Worm (Caenorhabditis elegans): ENCODE results near the gene snr-1.
A peak's percentile ranks its signal among the peaks of the same experiment; 100 is the strongest.

snr-1 gene

ce11 chrIV:17087384-17088099 is at the start of gene snr-1, which contains the start of gene snx-13:
snr-1 (plus strand) TSS chrIV:17088049.
snx-13 (minus strand) TSS chrIV:17087438.
- peak; percentile 70 for TF ChIP-seq ztf-18 (tag; optimal IDR thresholded peaks at IDR 0.05)
- 0 out of 2 replicates have a peak, but pooled peaks have one; percentile 18 for TF ChIP-seq F33H1.4 (GFP tag; IDR thresholded peaks at IDR 0.05)
- TF ChIP-seq Y67H2A.10 (GFP tag; conservative IDR thresholded peaks at IDR 0.05): no peak
- peak; percentile 78 for TF ChIP-seq pbrm-1 (GFP tag; IDR thresholded peaks at IDR 0.05)
- TF ChIP-seq nfya-1 (tag; optimal IDR thresholded peaks at IDR 0.05; ENCODE audit: borderline replicate concordance, insufficient read depth): no peak
- peak; percentile 49 for TF ChIP-seq lsl-1 (GFP tag; optimal IDR thresholded peaks at IDR 0.05)
- peak; percentile 91; the same call in 1 of the 2 replicates for TF ChIP-seq ztf-28 (GFP tag; IDR thresholded peaks at IDR 0.05)
- TF ChIP-seq somi-1 (GFP tag; optimal IDR thresholded peaks at IDR 0.05): peak; percentile 24
- TF ChIP-seq lin-40 (tag; optimal IDR thresholded peaks at IDR 0.05): peak; percentile 71
- peak; percentile 96 for TF ChIP-seq mcd-1 (GFP tag; IDR thresholded peaks at IDR 0.05)
- peak; percentile 42 for TF ChIP-seq hrde-1 (tag; optimal IDR thresholded peaks at IDR 0.05; ENCODE audit: borderline replicate concordance)
- peak; percentile 54; the same call in 1 of the 2 replicates for TF ChIP-seq rcor-1 (GFP tag; IDR thresholded peaks at IDR 0.05)
- TF ChIP-seq ekl-4 (GFP tag; IDR thresholded peaks at IDR 0.05): peak; percentile 68; the same call in 1 of the 2 replicates
- TF ChIP-seq bed-2 (GFP tag; IDR thresholded peaks at IDR 0.05): peak; percentile 77
- peak; percentile 33 to 37 for TF ChIP-seq rec-8 (tag; optimal IDR thresholded peaks at IDR 0.05)
- no peak for TF ChIP-seq sdz-38 (tag; optimal IDR thresholded peaks at IDR 0.05)
- TF ChIP-seq madf-3 (GFP tag; IDR thresholded peaks at IDR 0.05): peak; percentile 99
- no peak for TF ChIP-seq ceh-79 (tag; optimal IDR thresholded peaks at IDR 0.05)
- no peak for TF ChIP-seq gei-17 (GFP tag; optimal IDR thresholded peaks at IDR 0.05)
- TF ChIP-seq nfyb-1 (GFP tag; IDR thresholded peaks at IDR 0.05): peak; percentile 57; the same call in 1 of the 2 replicates
- peak; percentile 96 for TF ChIP-seq attf-5 (GFP tag; optimal IDR thresholded peaks at IDR 0.05)
- TF ChIP-seq snpc-1.1 (tag; optimal IDR thresholded peaks at IDR 0.05; ENCODE audit: insufficient read depth): peak; percentile 4
- TF ChIP-seq nhr-90 (tag; optimal IDR thresholded peaks at IDR 0.05): no peak
- no peak for TF ChIP-seq ztf-3 (GFP tag; optimal IDR thresholded peaks at IDR 0.05)
- TF ChIP-seq mxl-1 (tag; optimal IDR thresholded peaks at IDR 0.05): peak; percentile 27
- TF ChIP-seq ceh-100 (GFP tag; IDR thresholded peaks at IDR 0.05): peak; percentile 99
- TF ChIP-seq F22D6.2 (tag; optimal IDR thresholded peaks at IDR 0.05): peak; percentile 15
- TF ChIP-seq F55B11.4 (tag; optimal IDR thresholded peaks at IDR 0.05; ENCODE audit: borderline replicate concordance, insufficient read depth): no peak
- TF ChIP-seq F23B12.7 (tag; optimal IDR thresholded peaks at IDR 0.05; ENCODE audit: insufficient read depth): peak; percentile 18
- no peak for TF ChIP-seq hsf-1 (GFP tag; IDR thresholded peaks at IDR 0.05)
- peak; percentile 24 for TF ChIP-seq T07F8.4 (tag; optimal IDR thresholded peaks at IDR 0.05)
- peak; percentile 63; the same call in 1 of the 2 replicates for TF ChIP-seq Y95B8A.8 (GFP tag; IDR thresholded peaks at IDR 0.05)
- TF ChIP-seq ceh-40 (GFP tag; IDR thresholded peaks at IDR 0.05): no peak
- TF ChIP-seq C17E4.6 (GFP tag; IDR thresholded peaks at IDR 0.05): no peak
- no peak for TF ChIP-seq him-1 (tag; optimal IDR thresholded peaks at IDR 0.05)
- peak; percentile 31 for TF ChIP-seq akir-1 (GFP tag; optimal IDR thresholded peaks at IDR 0.05)
- no peak for TF ChIP-seq ama-1 (optimal IDR thresholded peaks at IDR 0.05)
- no peak for TF ChIP-seq ama-1 (GFP tag; optimal IDR thresholded peaks at IDR 0.05)
- peak; percentile 16 for TF ChIP-seq efl-1 (GFP tag; optimal IDR thresholded peaks at IDR 0.05)
- TF ChIP-seq F37B4.10 (GFP tag; IDR thresholded peaks at IDR 0.05): no peak
- TF ChIP-seq dpl-1 (GFP tag; optimal IDR thresholded peaks at IDR 0.05): no peak
- TF ChIP-seq B0261.1 (tag; optimal IDR thresholded peaks at IDR 0.05): peak; percentile 20
- TF ChIP-seq nhr-80 (tag; optimal IDR thresholded peaks at IDR 0.05): peak; percentile 13
- TF ChIP-seq F49E8.2 (tag; optimal IDR thresholded peaks at IDR 0.05; ENCODE audit: insufficient read depth): peak; percentile 64
- TF ChIP-seq repo-1 (tag; optimal IDR thresholded peaks at IDR 0.05): no peak
- TF ChIP-seq madf-6 (GFP tag; IDR thresholded peaks at IDR 0.05): peak; percentile 54
- peak; percentile 82; the same call in 1 of the 2 replicates for TF ChIP-seq Y79H2A.3 (GFP tag; conservative IDR thresholded peaks at IDR 0.05)

Data from whole organism, young adult.